Fruit fly (Drosophila melanogaster) S2 (cell line): Measurements from ENCODE around the gene CG15144.

ENCODE experiments used
- CG8478 ChIP-seq: fragments of >200 bp; optimal IDR thresholded peaks from 2 replicates; lab custom pipeline; 2018
- CTCF ChIP-seq, 2 experiments: fragments of >200 bp; optimal IDR thresholded peaks; 2 replicates each; lab custom pipeline; 2018

DNA sequence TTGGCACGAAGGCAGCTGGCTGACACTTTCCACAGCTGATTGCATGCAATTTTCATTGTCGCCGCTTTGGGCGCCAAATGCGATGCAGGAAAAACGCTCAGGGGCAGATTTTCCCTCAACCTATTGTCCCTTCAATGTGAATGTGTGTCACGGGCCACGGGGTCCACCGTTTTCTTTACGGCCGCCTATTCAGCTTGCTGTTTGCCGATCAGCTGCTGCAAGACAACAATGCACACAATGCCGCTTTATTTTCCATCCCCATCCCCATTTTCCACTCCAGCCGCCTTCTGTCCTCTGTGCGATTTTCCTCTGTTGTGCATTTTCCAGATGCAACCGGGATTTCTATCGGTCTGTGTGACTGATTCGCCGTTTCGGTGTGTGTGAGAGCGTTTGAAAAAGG is 35.8 kb upstream of the CG15144 start:
- no peak for TF ChIP-seq CG8478 (lab: Kevin White, UChicago)
- TF ChIP-seq CTCF (optimal IDR thresholded peaks at IDR 0.05; lab: Kevin White, UChicago): no peak
